Worm (Caenorhabditis elegans) whole organism, early embryonic: Measurements from ENCODE around the gene sru-44.

Experiments
- ama-1 ChIP-seq: fragments of 150-350 bp; optimal IDR thresholded peaks from 2 replicates; lab custom pipeline; 2014
- ceh-13 ChIP-seq: fragments of 200-800 bp; sonication (Bioruptor generic); optimal IDR thresholded peaks from 2 replicates; lab custom pipeline; 2018; ENCODE audit warnings: mild to moderate bottlenecking, missing genetic modification characterization, missing compliant biosample characterization
- hmbx-1 ChIP-seq: sonication (generic microtip); optimal IDR thresholded peaks from 2 replicates; lab custom pipeline; 2016; ENCODE audit warnings: mild to moderate bottlenecking, missing genetic modification characterization, missing compliant biosample characterization
- hmg-4 ChIP-seq: fragments of 200-800 bp; sonication (Bioruptor generic); optimal IDR thresholded peaks from 2 replicates; lab custom pipeline; 2018; ENCODE audit warnings: mild to moderate bottlenecking, missing genetic modification characterization, missing compliant biosample characterization
- pes-1 ChIP-seq: fragments of 200-800 bp; sonication (Bioruptor generic); IDR thresholded peaks from 2 replicates; pipeline ENCODE4 v1.3.6; 2022; ENCODE audit warnings: missing genetic modification reagents, missing genetic modification characterization, missing compliant biosample characterization
- sea-1 ChIP-seq: fragments of 200-800 bp; sonication (Bioruptor generic); conservative IDR thresholded peaks from 2 replicates; pipeline ENCODE4 v1.3.6; 2022; ENCODE audit warnings: missing genetic modification characterization, missing compliant biosample characterization
- tbx-11 ChIP-seq: fragments of 200-800 bp; sonication (Bioruptor generic); IDR thresholded peaks from 2 replicates; pipeline ENCODE4 v1.3.6; 2022; ENCODE audit warnings: missing genetic modification characterization, missing compliant biosample characterization
- tbx-37 ChIP-seq: fragments of 200-800 bp; sonication (Bioruptor generic); conservative IDR thresholded peaks from 2 replicates; pipeline ENCODE4 v1.3.6; 2022; ENCODE audit warnings: missing genetic modification reagents, missing genetic modification characterization, missing compliant biosample characterization
- tra-4 ChIP-seq: sonication (generic microtip); optimal IDR thresholded peaks from 2 replicates; lab custom pipeline; 2017; ENCODE audit warnings: missing genetic modification characterization, missing compliant biosample characterization

ce11 chrV:16483044-16483443, 15.3 kb upstream of the sru-44 start, which contains the start of gene F57E7.2:
- no peak for TF ChIP-seq hmbx-1 (tag; lab: Kevin White, UChicago)
- TF ChIP-seq tra-4: no peak
- no peak for TF ChIP-seq ceh-13 (GFP tag; lab: Kevin White, UChicago)
- no peak for TF ChIP-seq sea-1
- no peak for TF ChIP-seq pes-1 (GFP tag; lab: Robert Waterston, UW)
- no peak for TF ChIP-seq hmg-4 (GFP tag; lab: Kevin White, UChicago)
- no peak for TF ChIP-seq tbx-11
- no peak for TF ChIP-seq ama-1 (lab: Kevin White, UChicago)
- no peak for TF ChIP-seq tbx-37 (GFP tag; lab: Robert Waterston, UW)
